Fruit fly (Drosophila melanogaster) whole organism, pupa: ENCODE results near the gene Fit2.

ENCODE experiments used
- CG14655 ChIP-seq: fragments of 200-800 bp; sonication (Bioruptor generic); optimal IDR thresholded peaks from 3 replicates; lab custom pipeline; 2017; ENCODE audit warnings: mild to moderate bottlenecking, missing biosample characterization, missing genetic modification reagents, missing genetic modification characterization
- CG17806 ChIP-seq: fragments of 200-800 bp; sonication (Bioruptor generic); optimal IDR thresholded peaks from 2 replicates; lab custom pipeline; 2018; ENCODE audit warnings: missing biosample characterization, mild to moderate bottlenecking, missing genetic modification characterization, moderate library complexity
- CG32121 ChIP-seq: fragments of 200-800 bp; sonication (Bioruptor generic); IDR thresholded peaks from 2 replicates; pipeline ENCODE4 v1.3.6; 2022; ENCODE audit warnings: missing biosample characterization, missing genetic modification characterization
- CG4496 ChIP-seq: fragments of 200-800 bp; sonication (Bioruptor generic); IDR thresholded peaks from 3 replicates; pipeline ENCODE4 v1.3.6; 2022; ENCODE audit warnings: missing biosample characterization, missing genetic modification characterization
- CG8301 ChIP-seq: fragments of 200-800 bp; sonication (Bioruptor generic); optimal IDR thresholded peaks from 2 replicates; lab custom pipeline; 2018; ENCODE audit warnings: missing biosample characterization, mild to moderate bottlenecking, missing genetic modification characterization
- CG9948 ChIP-seq: fragments of 200-800 bp; sonication (Bioruptor generic); optimal IDR thresholded peaks from 2 replicates; lab custom pipeline; 2018; ENCODE audit warnings: missing biosample characterization, mild to moderate bottlenecking, missing genetic modification characterization, moderate library complexity
- D1 ChIP-seq: fragments of 200-800 bp; sonication (Bioruptor generic); optimal IDR thresholded peaks from 2 replicates; lab custom pipeline; 2018; ENCODE audit warnings: missing biosample characterization, mild to moderate bottlenecking, missing genetic modification characterization, moderate library complexity
- Pif1B ChIP-seq: fragments of 200-800 bp; sonication (Bioruptor generic); optimal IDR thresholded peaks from 3 replicates; lab custom pipeline; 2016; ENCODE audit warnings: missing biosample characterization, missing genetic modification characterization
- fd96Ca ChIP-seq: fragments of 200-800 bp; sonication (Bioruptor generic); IDR thresholded peaks from 3 replicates; pipeline ENCODE4 v1.3.6; 2022; ENCODE audit warnings: missing biosample characterization, missing genetic modification characterization
- gl ChIP-seq: fragments of 200-800 bp; sonication (Bioruptor generic); optimal IDR thresholded peaks from 2 replicates; lab custom pipeline; 2018; ENCODE audit warnings: missing biosample characterization, mild to moderate bottlenecking, missing genetic modification characterization
- rn ChIP-seq: fragments of 200-800 bp; sonication (Bioruptor generic); IDR thresholded peaks from 2 replicates; pipeline ENCODE4 v1.3.6; 2022; ENCODE audit warnings: missing biosample characterization, missing genetic modification characterization

dm6 chr3L:17044799-17045198 lies 20.7 kb downstream of the Fit2 start, which contains the start of gene Pop5:
- TF ChIP-seq CG9948 (tag; lab: Kevin White, UChicago) (no peak), gl (tag; lab: Kevin White, UChicago) (peak; percentile 0), rn (GFP tag; lab: Robert Waterston, UW) (no peak), CG32121 (no peak), D1 (no peak), fd96Ca (GFP tag; lab: Robert Waterston, UW) (no peak), CG8301 (tag; lab: Kevin White, UChicago) (no peak), CG14655 (GFP tag; lab: Kevin White, UChicago) (no peak), Pif1B (no peak), CG4496 (no peak), CG17806 (tag; lab: Kevin White, UChicago) (no peak)
